Worm (Caenorhabditis elegans): Measurements from ENCODE around the gene srj-57.

Gene srj-57

ce11 chrV:2832666-2833065 is 22.7 kb downstream of the srj-57 start, which contains the start of gene srj-50:
Gene srj-50 (plus strand): TSS chrV:2832966.
- TF ChIP-seq nhr-232 (tag; optimal IDR thresholded peaks at IDR 0.05) (no peak), nfya-1 (tag; optimal IDR thresholded peaks at IDR 0.05) (no peak), unc-55 (GFP tag; optimal IDR thresholded peaks at IDR 0.05) (no peak), unc-3 (GFP tag; conservative IDR thresholded peaks at IDR 0.05) (no peak), unc-3 (tag; optimal IDR thresholded peaks at IDR 0.05) (no peak), pqm-1 (tag; optimal IDR thresholded peaks at IDR 0.05) (no peak), ceh-45 (GFP tag; IDR thresholded peaks at IDR 0.05) (no peak), che-1 (tag; optimal IDR thresholded peaks at IDR 0.05) (no peak), odd-2 (tag; optimal IDR thresholded peaks at IDR 0.05) (no peak)

ce11 chrV:2830817-2831216 is 24.6 kb downstream of the srj-57 start, which contains the start of gene srw-2:
Gene srw-2 (plus strand): TSS chrV:2830878.
- TF ChIP-seq ceh-30 (tag; optimal IDR thresholded peaks at IDR 0.05) (no peak), hlh-8 (tag; optimal IDR thresholded peaks at IDR 0.05) (no peak), ceh-14 (tag; optimal IDR thresholded peaks at IDR 0.05) (no peak), ceh-34 (tag; optimal IDR thresholded peaks at IDR 0.05) (no peak), sdc-2 (tag; optimal IDR thresholded peaks at IDR 0.05) (no peak)

ce11 chrV:2826815-2827214 is 28.6 kb downstream of the srj-57 start, which contains the start of gene T03D3.5:
Gene T03D3.5 (minus strand): TSS chrV:2826835.
- TF ChIP-seq T23F11.4 (GFP tag; optimal IDR thresholded peaks at IDR 0.05): no peak
- TF ChIP-seq ahr-1 (tag; optimal IDR thresholded peaks at IDR 0.05): no peak
- TF ChIP-seq C38D4.7 (GFP tag; optimal IDR thresholded peaks at IDR 0.05): no peak
- no peak for TF ChIP-seq unc-86 (tag; optimal IDR thresholded peaks at IDR 0.05)
- peak; percentile 1 for TF ChIP-seq unc-42 (tag; optimal IDR thresholded peaks at IDR 0.05)
- no peak for TF ChIP-seq elt-2 (tag; optimal IDR thresholded peaks at IDR 0.05)
- TF ChIP-seq fkh-10 (GFP tag; optimal IDR thresholded peaks at IDR 0.05): no peak

ce11 chrV:2825978-2826377 is 29.4 kb downstream of the srj-57 start:
- TF ChIP-seq pha-2 (tag; optimal IDR thresholded peaks at IDR 0.05) (no peak), nhr-11 (tag; optimal IDR thresholded peaks at IDR 0.05) (no peak), dve-1 (tag; optimal IDR thresholded peaks at IDR 0.05) (peak; percentile 85), unc-3 (GFP tag; conservative IDR thresholded peaks at IDR 0.05) (no peak), unc-3 (tag; optimal IDR thresholded peaks at IDR 0.05) (no peak), hlh-13 (GFP tag; optimal IDR thresholded peaks at IDR 0.05) (no peak)

- TF ChIP-seq unc-55 (GFP tag; optimal IDR thresholded peaks at IDR 0.05): no peak
- no peak for TF ChIP-seq hlh-8 (tag; optimal IDR thresholded peaks at IDR 0.05)
- no peak for TF ChIP-seq lin-11 (tag; optimal IDR thresholded peaks at IDR 0.05)
- no peak for TF ChIP-seq lim-6 (tag; optimal IDR thresholded peaks at IDR 0.05)
Measured at ce11 chrV:2821618-2822272, 33.6 kb downstream of the srj-57 start, which contains the start of gene srh-36. Gene srh-36 (minus strand): TSS chrV:2821668.

- TF ChIP-seq madf-2 (tag; optimal IDR thresholded peaks at IDR 0.05) (no peak), hlh-6 (tag; optimal IDR thresholded peaks at IDR 0.05) (no peak), tbx-2 (tag; optimal IDR thresholded peaks at IDR 0.05) (no peak), hlh-8 (tag; optimal IDR thresholded peaks at IDR 0.05) (no peak), elt-2 (tag; optimal IDR thresholded peaks at IDR 0.05) (no peak), unc-55 (GFP tag; optimal IDR thresholded peaks at IDR 0.05) (no peak), fkh-6 (tag; optimal IDR thresholded peaks at IDR 0.05) (no peak), ceh-24 (tag; optimal IDR thresholded peaks at IDR 0.05) (no peak), syd-9 (tag; optimal IDR thresholded peaks at IDR 0.05) (no peak), che-1 (tag; optimal IDR thresholded peaks at IDR 0.05) (no peak), ceh-30 (tag; optimal IDR thresholded peaks at IDR 0.05) (no peak), ceh-14 (tag; optimal IDR thresholded peaks at IDR 0.05) (no peak), ahr-1 (tag; optimal IDR thresholded peaks at IDR 0.05) (no peak)
Measured at ce11 chrV:2818117-2818516, 37.3 kb downstream of the srj-57 start, which contains the start of gene srt-34. Gene srt-34 (minus strand): TSS chrV:2818217.
